Worm (Caenorhabditis elegans) whole organism, L1 larva: ENCODE measurements around the gene pcn-1.

Experiments used
- F16B12.6 ChIP-seq: fragments of 150-350 bp; optimal IDR thresholded peaks from 2 replicates; lab custom pipeline; 2014; ENCODE audit warnings: missing biosample characterization, missing genetic modification characterization
- egl-27 ChIP-seq, 2 experiments: fragments of 150-350 bp in 1 of 2; sonication (generic microtip); optimal IDR thresholded peaks; 3 replicates each; lab custom pipeline; 2017 to 2018; ENCODE audit warnings: missing biosample characterization in 2 of 2, missing genetic modification characterization in 2 of 2, missing genetic modification reagents in 2 of 2
- lin-13 ChIP-seq: fragments of 150-350 bp; optimal IDR thresholded peaks from 2 replicates; lab custom pipeline; 2014; ENCODE audit warnings: missing biosample characterization, missing genetic modification reagents, missing genetic modification characterization
- mdl-1 ChIP-seq, 2 experiments: fragments of 150-350 bp; optimal IDR thresholded peaks; 2 replicates each; lab custom pipeline; 2014 to 2017; ENCODE audit warnings: missing biosample characterization in 2 of 2, missing genetic modification characterization in 2 of 2, inconsistent platforms in 1 of 2
- mep-1 ChIP-seq: fragments of 150-350 bp; optimal IDR thresholded peaks from 2 replicates; lab custom pipeline; 2014; ENCODE audit warnings: missing biosample characterization, missing genetic modification characterization
- nhr-28 ChIP-seq: fragments of 150-350 bp; optimal IDR thresholded peaks from 2 replicates; lab custom pipeline; 2014; ENCODE audit warnings: missing biosample characterization, missing genetic modification characterization
- nhr-47 ChIP-seq: sonication (generic microtip); optimal IDR thresholded peaks from 2 replicates; lab custom pipeline; 2016; ENCODE audit warnings: mild to moderate bottlenecking, missing genetic modification characterization, moderate library complexity, missing compliant biosample characterization
- nhr-71 ChIP-seq: sonication (generic microtip); optimal IDR thresholded peaks from 2 replicates; lab custom pipeline; 2016; ENCODE audit warnings: mild to moderate bottlenecking, missing genetic modification characterization, moderate library complexity, missing compliant biosample characterization
- skn-1 ChIP-seq: fragments of 150-350 bp; optimal IDR thresholded peaks from 2 replicates; lab custom pipeline; 2014; ENCODE audit warnings: missing biosample characterization, missing genetic modification characterization
- unc-130 ChIP-seq: fragments of 150-350 bp; optimal IDR thresholded peaks from 2 replicates; lab custom pipeline; 2017; ENCODE audit warnings: missing biosample characterization, missing genetic modification characterization, inconsistent platforms
- xbp-1 ChIP-seq: sonication (generic microtip); optimal IDR thresholded peaks from 2 replicates; lab custom pipeline; 2016; ENCODE audit warnings: missing genetic modification characterization, missing compliant biosample characterization
- ztf-4 ChIP-seq: fragments of 150-350 bp; optimal IDR thresholded peaks from 2 replicates; lab custom pipeline; 2014; ENCODE audit warnings: missing biosample characterization, missing genetic modification characterization

DNA sequence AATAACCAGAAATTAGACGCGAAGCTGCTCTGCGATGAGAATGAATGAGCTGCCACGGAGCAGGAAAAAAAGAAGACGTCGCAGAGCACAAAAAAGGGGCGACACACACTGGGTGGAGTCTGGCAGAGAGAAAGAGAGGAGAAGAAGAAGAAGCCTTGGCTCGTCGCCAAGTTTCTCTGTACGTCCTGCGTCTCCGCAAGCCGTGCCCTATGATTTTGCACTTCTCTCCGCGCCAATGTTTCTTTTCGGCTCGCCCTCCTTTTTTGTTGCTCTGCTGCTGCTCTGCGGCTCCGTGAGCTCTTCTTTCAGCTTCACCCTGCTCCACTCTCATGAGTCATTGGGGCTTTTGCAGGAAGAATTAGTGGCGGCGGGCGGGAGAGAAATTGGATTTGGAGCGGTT lies 14.4 kb downstream of the pcn-1 start, which contains the start of gene hlh-30:
- TF ChIP-seq nhr-47 (tag; lab: Kevin White, UChicago) (peak; percentile 75), nhr-71 (peak; percentile 71), mep-1 (tag; lab: Kevin White, UChicago) (no peak), nhr-28 (no peak), egl-27 (tag; optimal IDR thresholded peaks at IDR 0.05; lab: Kevin White, UChicago) (peak in 1 of 2 experiments; percentile 7), unc-130 (tag; lab: Kevin White, UChicago) (no peak), mdl-1 (tag; optimal IDR thresholded peaks at IDR 0.05; lab: Kevin White, UChicago) (no peak), lin-13 (no peak), skn-1 (no peak), xbp-1 (tag; lab: Kevin White, UChicago) (peak; percentile 43), ztf-4 (tag; lab: Kevin White, UChicago) (no peak), F16B12.6 (no peak)
